Worm (Caenorhabditis elegans) whole organism, L4 larva: ENCODE measurements around the gene nlp-78.

ENCODE experiments used
- F44E2.7 ChIP-seq: fragments of 200-800 bp; sonication (Bioruptor generic); IDR thresholded peaks from 2 replicates; pipeline ENCODE4 v2.1.2; 2022; ENCODE audit warnings: missing genetic modification characterization, missing compliant biosample characterization
- T26A8.4 ChIP-seq: fragments of 200-800 bp; sonication (Bioruptor generic); IDR thresholded peaks from 2 replicates; pipeline ENCODE4 v1.3.6; 2022; ENCODE audit warnings: missing genetic modification characterization, missing compliant biosample characterization
- Y5F2A.4 ChIP-seq: fragments of 200-800 bp; sonication (Bioruptor generic); optimal IDR thresholded peaks from 2 replicates; lab custom pipeline; 2018; ENCODE audit warnings: mild to moderate bottlenecking, missing genetic modification characterization, missing compliant biosample characterization
- Y75B8A.6 ChIP-seq: fragments of 200-800 bp; sonication (Bioruptor generic); IDR thresholded peaks from 2 replicates; pipeline ENCODE4 v1.3.6; 2022; ENCODE audit warnings: missing genetic modification reagents, missing genetic modification characterization, missing compliant biosample characterization
- ZK337.2 ChIP-seq: fragments of 200-800 bp; sonication (Bioruptor generic); IDR thresholded peaks from 2 replicates; pipeline ENCODE4 v1.3.6; 2022; ENCODE audit warnings: missing genetic modification reagents, missing genetic modification characterization, missing compliant biosample characterization
- arid-1 ChIP-seq: fragments of 200-800 bp; sonication (Bioruptor generic); conservative IDR thresholded peaks from 2 replicates; pipeline ENCODE4 v1.3.6; 2022; ENCODE audit warnings: missing genetic modification reagents, missing genetic modification characterization, missing compliant biosample characterization
- attf-4 ChIP-seq: sonication (generic microtip); optimal IDR thresholded peaks from 3 replicates; lab custom pipeline; 2017; ENCODE audit warnings: missing biosample characterization, missing genetic modification characterization
- ceh-20 ChIP-seq: fragments of 200-800 bp; sonication (Bioruptor generic); IDR thresholded peaks from 2 replicates; pipeline ENCODE4 v1.3.6; 2022; ENCODE audit warnings: missing genetic modification reagents, missing genetic modification characterization, missing compliant biosample characterization
- daf-16 ChIP-seq, 3 experiments: sonication (generic microtip); optimal IDR thresholded peaks; 2 replicates each; lab custom pipeline; 2016 to 2017; ENCODE audit warnings: missing genetic modification characterization in 3 of 3, missing genetic modification reagents in 3 of 3, mild to moderate bottlenecking in 2 of 3, missing compliant biosample characterization in 2 of 3, missing biosample characterization in 1 of 3, moderate library complexity in 1 of 3
- dmd-9 ChIP-seq: fragments of 200-800 bp; sonication (Bioruptor generic); IDR thresholded peaks from 2 replicates; pipeline ENCODE4 v1.3.6; 2022; ENCODE audit warnings: missing genetic modification reagents, missing genetic modification characterization, missing compliant biosample characterization
- dpl-1 ChIP-seq: fragments of 150-350 bp; optimal IDR thresholded peaks from 2 replicates; lab custom pipeline; 2014; ENCODE audit warnings: missing biosample characterization, missing genetic modification reagents, missing genetic modification characterization
- duxl-1 ChIP-seq: sonication (generic microtip); optimal IDR thresholded peaks from 2 replicates; lab custom pipeline; 2016; ENCODE audit warnings: mild to moderate bottlenecking, missing genetic modification characterization, moderate library complexity, missing compliant biosample characterization; ENCODE audit not compliant: poor library complexity
- dve-1 ChIP-seq: sonication (generic microtip); optimal IDR thresholded peaks from 2 replicates; lab custom pipeline; 2017; ENCODE audit warnings: antibody characterized with exemption, mild to moderate bottlenecking, missing genetic modification characterization, missing compliant biosample characterization; ENCODE audit not compliant: insufficient read depth
- fkh-10 ChIP-seq: fragments of 150-350 bp; optimal IDR thresholded peaks from 2 replicates; lab custom pipeline; 2014; ENCODE audit warnings: missing biosample characterization, missing genetic modification reagents, missing genetic modification characterization
- jun-1 ChIP-seq: fragments of 150-350 bp; optimal IDR thresholded peaks from 2 replicates; lab custom pipeline; 2014; ENCODE audit warnings: missing biosample characterization, missing genetic modification reagents, missing genetic modification characterization
- lsy-2 ChIP-seq, 2 experiments: fragments of 150-350 bp in 1 of 2; sonication (generic microtip) in 1 of 2; optimal IDR thresholded peaks; 2 replicates each; lab custom pipeline; 2014 to 2017; ENCODE audit warnings: missing biosample characterization in 2 of 2, missing genetic modification characterization in 2 of 2
- madf-9 ChIP-seq: fragments of 200-800 bp; sonication (Bioruptor generic); conservative IDR thresholded peaks from 2 replicates; pipeline ENCODE4 v1.3.6; 2022; ENCODE audit warnings: missing genetic modification reagents, missing genetic modification characterization, missing compliant biosample characterization
- mdt-29 ChIP-seq: fragments of 200-800 bp; sonication (Bioruptor generic); IDR thresholded peaks from 2 replicates; pipeline ENCODE4 v1.3.6; 2022; ENCODE audit warnings: missing genetic modification reagents, missing genetic modification characterization, missing compliant biosample characterization
- mep-1 ChIP-seq: fragments of 150-350 bp; sonication (generic microtip); optimal IDR thresholded peaks from 3 replicates; lab custom pipeline; 2014; ENCODE audit warnings: missing biosample characterization, missing genetic modification characterization
- mes-2 ChIP-seq: sonication (generic microtip); optimal IDR thresholded peaks from 2 replicates; lab custom pipeline; 2016; ENCODE audit warnings: missing genotype, mild to moderate bottlenecking, missing genetic modification characterization, missing compliant biosample characterization; ENCODE audit not compliant: poor library complexity, severe bottlenecking
- mxl-2 ChIP-seq: fragments of 200-800 bp; sonication (Bioruptor generic); conservative IDR thresholded peaks from 2 replicates; pipeline ENCODE4 v1.3.6; 2022; ENCODE audit warnings: missing genetic modification reagents, missing genetic modification characterization, missing compliant biosample characterization
- mxl-3 ChIP-seq: fragments of 200-800 bp; sonication (Bioruptor generic); optimal IDR thresholded peaks from 2 replicates; lab custom pipeline; 2018; ENCODE audit warnings: mild to moderate bottlenecking, missing genetic modification characterization, missing compliant biosample characterization
- nhr-102 ChIP-seq: sonication (generic microtip); optimal IDR thresholded peaks from 2 replicates; lab custom pipeline; 2016; ENCODE audit warnings: mild to moderate bottlenecking, missing genetic modification characterization, moderate library complexity, missing compliant biosample characterization
- nhr-6 ChIP-seq: fragments of 150-350 bp; optimal IDR thresholded peaks from 2 replicates; lab custom pipeline; 2014; ENCODE audit warnings: missing biosample characterization, missing genetic modification characterization
- pha-4 ChIP-seq, 2 experiments: fragments of 150-350 bp in 1 of 2; fragments of 200-800 bp in 1 of 2; sonication (Bioruptor generic) in 1 of 2; IDR thresholded peaks in 1 of 2; optimal IDR thresholded peaks in 1 of 2; 2 replicates each; pipeline versions ENCODE4 v1.3.6 to Lab custom; 2014 to 2022; ENCODE audit warnings: missing genetic modification characterization in 2 of 2, missing genetic modification reagents in 2 of 2, missing biosample characterization in 1 of 2, missing compliant biosample characterization in 1 of 2
- php-3 ChIP-seq: fragments of 200-800 bp; sonication (Bioruptor generic); IDR thresholded peaks from 2 replicates; pipeline ENCODE4 v1.3.6; 2022; ENCODE audit warnings: missing genetic modification reagents, missing genetic modification characterization, missing compliant biosample characterization
- set-16 ChIP-seq: fragments of 200-800 bp; sonication (Bioruptor generic); IDR thresholded peaks from 2 replicates; pipeline ENCODE4 v1.3.6; 2022; ENCODE audit warnings: missing genetic modification reagents, missing genetic modification characterization, missing compliant biosample characterization
- skn-1 ChIP-seq: fragments of 150-350 bp; optimal IDR thresholded peaks from 2 replicates; lab custom pipeline; 2014; ENCODE audit warnings: missing biosample characterization, missing genetic modification characterization
- snpc-1.2 ChIP-seq: fragments of 200-800 bp; sonication (Bioruptor generic); IDR thresholded peaks from 2 replicates; pipeline ENCODE4 v1.3.6; 2022; ENCODE audit warnings: missing genetic modification reagents, missing genetic modification characterization, missing compliant biosample characterization
- spr-1 ChIP-seq: sonication (generic microtip); optimal IDR thresholded peaks from 2 replicates; lab custom pipeline; 2016; ENCODE audit warnings: mild to moderate bottlenecking, missing genetic modification characterization, missing compliant biosample characterization
- unc-130 ChIP-seq: sonication (generic microtip); optimal IDR thresholded peaks from 2 replicates; lab custom pipeline; 2016; ENCODE audit warnings: missing genetic modification reagents, missing genetic modification characterization, missing compliant biosample characterization
- vab-7 ChIP-seq: fragments of 200-800 bp; sonication (Bioruptor generic); IDR thresholded peaks from 2 replicates; pipeline ENCODE4 v1.3.6; 2022; ENCODE audit warnings: missing genetic modification reagents, missing genetic modification characterization, missing compliant biosample characterization
- zfp-2 ChIP-seq: sonication (generic microtip); optimal IDR thresholded peaks from 2 replicates; lab custom pipeline; 2016; ENCODE audit warnings: mild to moderate bottlenecking, missing genetic modification characterization, missing compliant biosample characterization
- zip-11 ChIP-seq: fragments of 200-800 bp; sonication (Bioruptor generic); IDR thresholded peaks from 2 replicates; pipeline ENCODE4 v1.3.6; 2022; ENCODE audit warnings: missing genetic modification characterization, missing compliant biosample characterization
- zip-2 ChIP-seq: fragments of 150-350 bp; optimal IDR thresholded peaks from 2 replicates; lab custom pipeline; 2014; ENCODE audit warnings: missing biosample characterization, missing genetic modification characterization
- ztf-11 ChIP-seq: fragments of 150-350 bp; optimal IDR thresholded peaks from 2 replicates; lab custom pipeline; 2014; ENCODE audit warnings: missing biosample characterization, missing genetic modification characterization
- ztf-7 ChIP-seq: fragments of 150-350 bp; optimal IDR thresholded peaks from 2 replicates; lab custom pipeline; 2014; ENCODE audit warnings: missing biosample characterization, missing genetic modification characterization

nlp-78 gene

ce11 chrII:9128132-9128531 is 7.8 kb upstream of the nlp-78 start (continued):
- TF ChIP-seq arid-1 (no peak), unc-130 (no peak), mxl-3 (GFP tag; lab: Kevin White, UChicago) (peak; percentile 64), dpl-1 (GFP tag; lab: Kevin White, UChicago) (peak; percentile 42), daf-16 (GFP tag; optimal IDR thresholded peaks at IDR 0.05; lab: Kevin White, UChicago) (no peak), daf-16 (tag; optimal IDR thresholded peaks at IDR 0.05; lab: Kevin White, UChicago) (peak; percentile 85), ztf-11 (tag; lab: Kevin White, UChicago) (no peak), dve-1 (tag; lab: Kevin White, UChicago) (peak; percentile 84), dmd-9 (no peak), set-16 (GFP tag; lab: Robert Waterston, UW) (no peak), spr-1 (tag; lab: Kevin White, UChicago) (peak; percentile 32)
- TF ChIP-seq, all 104 proteins: peak for 40

ce11 chrII:9130339-9130738 is 5.6 kb upstream of the nlp-78 start:
- TF ChIP-seq mes-2 (tag; lab: Kevin White, UChicago), result no peak
- peak in 1 of 2 experiments; percentile 3 for TF ChIP-seq lsy-2 (tag; optimal IDR thresholded peaks at IDR 0.05; lab: Kevin White, UChicago)
- TF ChIP-seq vab-7 (GFP tag; lab: Robert Waterston, UW), result no peak
- TF ChIP-seq skn-1 (tag; lab: Kevin White, UChicago), result no peak
- TF ChIP-seq php-3 (GFP tag; lab: Robert Waterston, UW), result no peak
- no peak for TF ChIP-seq fkh-10 (GFP tag; lab: Kevin White, UChicago)
- peak; percentile 11 for TF ChIP-seq mxl-3 (GFP tag; lab: Kevin White, UChicago)
- TF ChIP-seq T26A8.4 (GFP tag; lab: Robert Waterston, UW), result no peak
- no peak for TF ChIP-seq unc-130
- TF ChIP-seq mxl-2 (GFP tag; lab: Robert Waterston, UW), result no peak
- TF ChIP-seq duxl-1, result no peak

ce11 chrII:9131363-9131762 is 4.6 kb upstream of the nlp-78 start, which contains the start of gene C16D2.1:
Gene C16D2.1, plus strand, starts transcription at chrII:9131663.
- TF ChIP-seq jun-1, result peak; percentile 75
- no peak for TF ChIP-seq mdt-29 (GFP tag; lab: Robert Waterston, UW)
- TF ChIP-seq snpc-1.2 (GFP tag; lab: Robert Waterston, UW), result no peak
- TF ChIP-seq zfp-2, result no peak
- TF ChIP-seq nhr-102 (tag; lab: Kevin White, UChicago), result no peak
- TF ChIP-seq nhr-6 (tag; lab: Kevin White, UChicago), result no peak
- TF ChIP-seq ceh-20 (GFP tag; lab: Robert Waterston, UW), result no peak

ce11 chrII:9132338-9132737 is 3.6 kb upstream of the nlp-78 start:
- TF ChIP-seq ZK337.2 (GFP tag; lab: Robert Waterston, UW) (no peak), pha-4 (GFP tag; IDR thresholded peaks at IDR 0.05; lab: Robert Waterston, UW) (no peak), pha-4 (tag; optimal IDR thresholded peaks at IDR 0.05; lab: Kevin White, UChicago) (no peak), ztf-7 (tag; lab: Kevin White, UChicago) (no peak), mep-1 (tag; lab: Kevin White, UChicago) (peak; percentile 48), attf-4 (tag; lab: Kevin White, UChicago) (no peak), Y75B8A.6 (no peak), zip-11 (GFP tag; lab: Robert Waterston, UW) (no peak), Y5F2A.4 (GFP tag; lab: Kevin White, UChicago) (peak; percentile 18), F44E2.7 (GFP tag; lab: Robert Waterston, UW) (no peak), zip-2 (tag; lab: Kevin White, UChicago) (no peak), madf-9 (no peak), jun-1 (peak; percentile 92)
